Worm (Caenorhabditis elegans): Measurements from ENCODE around the gene T12D8.10.

T12D8.10 gene

DNA sequence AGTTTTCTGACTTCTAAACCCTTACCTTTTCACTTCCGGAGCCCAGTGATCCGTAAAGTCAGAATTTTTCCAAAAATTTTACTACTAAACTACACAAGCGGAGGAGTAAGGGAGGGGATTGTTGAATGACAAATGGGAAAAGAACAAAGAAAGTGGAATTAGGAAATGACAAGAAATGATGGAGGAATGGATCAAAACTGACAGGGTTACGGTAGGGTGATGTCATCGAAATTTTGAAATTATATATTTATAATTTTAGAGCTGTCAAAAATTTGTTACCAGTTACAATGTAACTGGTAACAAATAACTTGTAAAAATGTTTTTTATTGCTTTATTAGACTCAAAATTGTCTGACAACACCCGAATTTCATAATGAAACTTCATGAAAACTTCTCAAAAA is 24.3 kb upstream of the T12D8.10 start:
- TF ChIP-seq gmeb-1 (tag; optimal IDR thresholded peaks at IDR 0.05) = no peak
- TF ChIP-seq unc-55 (GFP tag; optimal IDR thresholded peaks at IDR 0.05) = peak; percentile 52
- no peak for TF ChIP-seq lin-39 (tag; optimal IDR thresholded peaks at IDR 0.05)
- no peak for TF ChIP-seq lin-11 (tag; optimal IDR thresholded peaks at IDR 0.05)
- TF ChIP-seq mab-5 (tag; optimal IDR thresholded peaks at IDR 0.05) = peak; percentile 65
- TF ChIP-seq lsy-2 (tag; optimal IDR thresholded peaks at IDR 0.05) = peak in 1 of 2 experiments; percentile 46
- no peak for TF ChIP-seq elt-3 (tag; optimal IDR thresholded peaks at IDR 0.05)

ce11 chrIII:13660123-13660522 is 18.0 kb upstream of the T12D8.10 start:
- TF ChIP-seq nhr-23 (tag; optimal IDR thresholded peaks at IDR 0.05) = no peak
- TF ChIP-seq elt-1 (tag; optimal IDR thresholded peaks at IDR 0.05) = no peak
- TF ChIP-seq dmd-4 (tag; optimal IDR thresholded peaks at IDR 0.05) = no peak
- no peak for TF ChIP-seq ZK546.5 (tag; optimal IDR thresholded peaks at IDR 0.05)
- TF ChIP-seq crh-2 (tag; optimal IDR thresholded peaks at IDR 0.05) = no peak
- TF ChIP-seq nhr-6 (tag; optimal IDR thresholded peaks at IDR 0.05) = no peak
- no peak for TF ChIP-seq nhr-10 (tag; optimal IDR thresholded peaks at IDR 0.05)
- no peak for TF ChIP-seq elt-3 (tag; optimal IDR thresholded peaks at IDR 0.05)
- TF ChIP-seq egl-27 (tag; optimal IDR thresholded peaks at IDR 0.05) = no peak
- TF ChIP-seq blmp-1 (tag; optimal IDR thresholded peaks at IDR 0.05; ENCODE audit: insufficient read depth) = no peak
- no peak for TF ChIP-seq mbf-1 (tag; optimal IDR thresholded peaks at IDR 0.05)
- no peak for TF ChIP-seq ztf-4 (tag; optimal IDR thresholded peaks at IDR 0.05)
- TF ChIP-seq fos-1 (tag; optimal IDR thresholded peaks at IDR 0.05) = no peak
- TF ChIP-seq unc-39 (tag; optimal IDR thresholded peaks at IDR 0.05) = no peak
- no peak for TF ChIP-seq ztf-1 (GFP tag; conservative IDR thresholded peaks at IDR 0.05)

- no peak for TF ChIP-seq R02D3.7 (tag; optimal IDR thresholded peaks at IDR 0.05)
- TF ChIP-seq mdl-1 (tag; optimal IDR thresholded peaks at IDR 0.05) = no peak
- TF ChIP-seq elt-1 (tag; optimal IDR thresholded peaks at IDR 0.05) = peak; percentile 4
- TF ChIP-seq blmp-1 (tag; optimal IDR thresholded peaks at IDR 0.05; ENCODE audit: insufficient read depth) = no peak
- TF ChIP-seq C34F6.9 (tag; optimal IDR thresholded peaks at IDR 0.05) = no peak
- no peak for TF ChIP-seq Y55F3AM.14 (GFP tag; optimal IDR thresholded peaks at IDR 0.05)
- no peak for TF ChIP-seq nhr-23 (tag; optimal IDR thresholded peaks at IDR 0.05)
- TF ChIP-seq nhr-11 (tag; optimal IDR thresholded peaks at IDR 0.05) = no peak
- TF ChIP-seq nhr-237 (tag; optimal IDR thresholded peaks at IDR 0.05) = no peak
- TF ChIP-seq ceh-16 (tag; optimal IDR thresholded peaks at IDR 0.05) = peak; percentile 27
- TF ChIP-seq nhr-129 (tag; optimal IDR thresholded peaks at IDR 0.05) = no peak
- TF ChIP-seq lin-39 (tag; optimal IDR thresholded peaks at IDR 0.05) = no peak
Observed at ce11 chrIII:13659028-13659427, 16.9 kb upstream of the T12D8.10 start.

- TF ChIP-seq mab-5 (tag; optimal IDR thresholded peaks at IDR 0.05) = no peak
- TF ChIP-seq nhr-129 (tag; optimal IDR thresholded peaks at IDR 0.05) = peak; percentile 24
- TF ChIP-seq nhr-21 (tag; optimal IDR thresholded peaks at IDR 0.05) = no peak
- peak; percentile 76 for TF ChIP-seq fos-1 (tag; optimal IDR thresholded peaks at IDR 0.05)
- TF ChIP-seq aly-2 (tag; optimal IDR thresholded peaks at IDR 0.05) = no peak
- TF ChIP-seq snpc-4 (tag; optimal IDR thresholded peaks at IDR 0.05) = no peak
Observed at ce11 chrIII:13657975-13658374, 15.8 kb upstream of the T12D8.10 start.

DNA sequence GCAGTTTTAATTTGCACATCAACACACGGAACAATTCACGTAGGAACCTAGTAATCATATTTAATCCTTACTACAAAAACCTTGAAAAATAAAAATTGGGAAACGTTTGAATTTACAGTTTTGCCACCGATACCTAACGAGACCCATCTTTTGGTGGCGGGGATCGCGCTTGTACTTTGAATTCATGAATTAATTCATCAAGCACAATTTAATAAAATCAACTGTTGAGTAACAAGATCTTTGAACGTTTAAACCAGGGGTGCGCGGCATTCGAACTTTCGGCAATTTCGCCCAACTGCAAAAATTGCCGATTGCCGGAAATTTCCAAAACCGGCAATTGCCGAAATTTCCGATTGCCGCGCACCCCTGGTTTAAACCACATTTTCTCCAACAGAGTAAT is 14.6 kb upstream of the T12D8.10 start:
- TF ChIP-seq ama-1 (optimal IDR thresholded peaks at IDR 0.05) = no peak

DNA sequence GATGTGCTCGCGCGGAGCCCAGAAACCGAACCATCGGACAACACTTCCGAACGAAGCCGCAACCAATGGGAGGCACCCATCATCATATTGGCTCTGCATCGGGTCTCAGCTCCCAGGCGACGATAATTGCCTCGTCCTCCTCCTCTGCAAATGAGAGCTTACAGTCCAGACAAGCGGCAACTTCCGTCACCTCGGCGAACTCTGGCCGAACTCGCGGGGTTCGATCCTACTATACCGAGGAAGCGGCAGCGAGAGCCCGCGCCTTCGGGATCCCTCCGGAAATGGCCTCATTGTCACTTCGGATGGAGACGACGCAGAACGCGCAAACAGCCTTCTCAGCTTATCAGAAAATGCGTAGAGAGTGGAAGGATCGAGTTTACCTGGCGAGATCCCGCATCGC is 12.8 kb upstream of the T12D8.10 start:
- TF ChIP-seq nhr-10 (tag; optimal IDR thresholded peaks at IDR 0.05) = no peak
- TF ChIP-seq nhr-237 (tag; optimal IDR thresholded peaks at IDR 0.05) = no peak
- no peak for TF ChIP-seq lin-13 (GFP tag; optimal IDR thresholded peaks at IDR 0.05)
- TF ChIP-seq unc-39 (tag; optimal IDR thresholded peaks at IDR 0.05) = no peak
- no peak for TF ChIP-seq mdl-1 (tag; optimal IDR thresholded peaks at IDR 0.05)
- no peak for TF ChIP-seq sem-4 (tag; optimal IDR thresholded peaks at IDR 0.05)
- TF ChIP-seq nhr-77 (tag; optimal IDR thresholded peaks at IDR 0.05) = no peak
- TF ChIP-seq ceh-82 (tag; optimal IDR thresholded peaks at IDR 0.05) = no peak
- no peak for TF ChIP-seq gmeb-1 (tag; optimal IDR thresholded peaks at IDR 0.05)
- no peak for TF ChIP-seq ama-1 (optimal IDR thresholded peaks at IDR 0.05)
- TF ChIP-seq ztf-11 (tag; optimal IDR thresholded peaks at IDR 0.05) = no peak
- TF ChIP-seq blmp-1 (tag; optimal IDR thresholded peaks at IDR 0.05; ENCODE audit: insufficient read depth) = no peak
- TF ChIP-seq alr-1 (tag; optimal IDR thresholded peaks at IDR 0.05) = no peak
- no peak for TF ChIP-seq fos-1 (tag; optimal IDR thresholded peaks at IDR 0.05)
- TF ChIP-seq Y55F3AM.14 (GFP tag; optimal IDR thresholded peaks at IDR 0.05) = no peak
- no peak for TF ChIP-seq unc-55 (GFP tag; optimal IDR thresholded peaks at IDR 0.05)
- no peak for TF ChIP-seq skn-1 (tag; optimal IDR thresholded peaks at IDR 0.05)
- TF ChIP-seq peb-1 (tag; optimal IDR thresholded peaks at IDR 0.05) = no peak
- no peak for TF ChIP-seq nhr-21 (tag; optimal IDR thresholded peaks at IDR 0.05)
- TF ChIP-seq nhr-23 (tag; optimal IDR thresholded peaks at IDR 0.05) = no peak
